Fruit fly (Drosophila melanogaster) whole organism, prepupa: ENCODE measurements around the gene Ugt35A1.

Source experiments
- CG1621 ChIP-seq: fragments of 200-800 bp; sonication (Bioruptor generic); optimal IDR thresholded peaks from 3 replicates; lab custom pipeline; 2018; ENCODE audit warnings: missing biosample characterization, mild to moderate bottlenecking, missing genetic modification characterization
- Eip78C ChIP-seq: fragments of 200-800 bp; sonication (Bioruptor generic); peaks from one replicate; lab custom pipeline; 2016; ENCODE audit warnings: missing biosample characterization, missing genetic modification characterization
- Sox102F ChIP-seq: fragments of 200-800 bp; sonication (Bioruptor generic); optimal IDR thresholded peaks from 2 replicates; lab custom pipeline; 2016; ENCODE audit warnings: missing biosample characterization, mild to moderate bottlenecking, missing genetic modification characterization

- TF ChIP-seq Sox102F (GFP tag; lab: Kevin White, UChicago) (no peak), Eip78C (peak; percentile 40), CG1621 (tag; lab: Kevin White, UChicago) (no peak)
These were observed 15.6 kb downstream of the Ugt35A1 start, which contains the start of gene Ugt302C1 for dm6 chr3R:11156858-11157257.
